Worm (Caenorhabditis elegans): ENCODE results near the gene fut-4.
A peak's percentile ranks its signal among the peaks of the same experiment; 100 is the strongest.

The fut-4 gene

DNA sequence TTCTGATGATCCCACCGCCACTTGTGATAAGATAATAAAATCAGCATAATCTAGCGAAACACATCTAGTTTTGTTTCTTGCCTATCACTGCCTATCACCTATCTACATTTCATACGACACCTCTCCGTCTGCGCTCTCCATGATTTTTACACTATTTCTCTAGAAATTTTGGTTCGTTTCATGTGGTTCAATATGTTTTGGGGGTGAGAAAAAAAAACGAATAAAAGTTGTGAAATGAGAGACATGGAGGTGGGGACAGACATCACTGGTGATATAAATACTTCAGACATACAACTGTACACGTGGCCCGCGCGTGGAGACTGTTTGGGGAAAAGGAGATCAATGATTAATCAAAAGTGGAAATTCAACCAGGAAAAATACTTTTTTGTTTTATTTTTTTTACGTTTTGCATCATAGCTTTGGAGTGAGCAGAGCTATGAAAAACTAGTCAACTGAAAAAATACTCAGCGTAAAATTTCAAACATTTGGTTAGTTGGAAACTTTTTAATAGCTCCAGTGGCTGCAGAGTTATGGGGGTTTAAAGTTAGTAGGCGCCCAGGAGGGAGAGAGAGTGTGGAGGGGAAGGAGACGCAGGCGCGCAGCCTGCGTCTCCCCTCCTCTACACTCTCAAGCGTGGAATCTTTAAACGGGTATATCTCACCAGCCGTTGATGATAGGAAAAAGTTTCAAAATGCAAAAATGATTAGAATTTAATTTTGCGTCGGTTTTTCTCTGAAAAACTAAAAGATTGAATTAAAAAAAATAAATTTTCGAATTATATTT is 19.3 kb downstream of the fut-4 start (continued):
- TF ChIP-seq D1046.2 (GFP tag; IDR thresholded peaks at IDR 0.05) (no peak), F26F4.8 (GFP tag; conservative IDR thresholded peaks at IDR 0.05) (no peak), unc-62 (GFP tag; optimal IDR thresholded peaks at IDR 0.05 in 1 of 2) (peak in 1 of 2 experiments; percentile 70), unc-62 (tag; optimal IDR thresholded peaks at IDR 0.05) (no peak), ces-1 (GFP tag; optimal IDR thresholded peaks at IDR 0.05) (no peak), T26A8.4 (GFP tag; IDR thresholded peaks at IDR 0.05) (no peak), Y48G9A.11 (GFP tag; IDR thresholded peaks at IDR 0.05) (no peak), nhr-102 (tag; optimal IDR thresholded peaks at IDR 0.05) (peak; percentile 40), lin-1 (GFP tag; IDR thresholded peaks at IDR 0.05) (no peak), mdt-29 (GFP tag; IDR thresholded peaks at IDR 0.05) (no peak), ztf-11 (tag; optimal IDR thresholded peaks at IDR 0.05) (no peak), T20F7.1 (GFP tag; optimal IDR thresholded peaks at IDR 0.05) (no peak), rbr-2 (tag; optimal IDR thresholded peaks at IDR 0.05) (no peak), zip-2 (tag; optimal IDR thresholded peaks at IDR 0.05) (no peak), zfp-3 (GFP tag; conservative IDR thresholded peaks at IDR 0.05) (no peak), ceh-82 (tag; optimal IDR thresholded peaks at IDR 0.05) (no peak), aha-1 (tag) (no peak), attf-4 (tag; optimal IDR thresholded peaks at IDR 0.05) (no peak), arid-1 (GFP tag; conservative IDR thresholded peaks at IDR 0.05) (no peak), set-16 (GFP tag; IDR thresholded peaks at IDR 0.05) (no peak), nhr-237 (tag; optimal IDR thresholded peaks at IDR 0.05) (no peak), ceh-28 (tag; optimal IDR thresholded peaks at IDR 0.05) (no peak), nhr-28 (tag; optimal IDR thresholded peaks at IDR 0.05) (peak; percentile 63), cey-2 (tag; optimal IDR thresholded peaks at IDR 0.05; ENCODE audit: borderline replicate concordance, insufficient read depth) (peak; percentile 3), pqm-1 (tag; optimal IDR thresholded peaks at IDR 0.05) (peak; percentile 82), spr-1 (tag; optimal IDR thresholded peaks at IDR 0.05) (no peak), nhr-41 (GFP tag; IDR thresholded peaks at IDR 0.05) (no peak), tra-1 (GFP tag; IDR thresholded peaks at IDR 0.05) (no peak), zip-11 (GFP tag; IDR thresholded peaks at IDR 0.05) (no peak), dve-1 (tag; optimal IDR thresholded peaks at IDR 0.05; ENCODE audit: insufficient read depth) (peak; percentile 64), dmd-6 (GFP tag; IDR thresholded peaks at IDR 0.05) (peak; percentile 68), daf-8 (GFP tag; IDR thresholded peaks at IDR 0.05) (no peak), F10B5.3 (tag; optimal IDR thresholded peaks at IDR 0.05) (no peak), mes-2 (tag; optimal IDR thresholded peaks at IDR 0.05; ENCODE audit: poor library complexity, severe bottlenecking) (no peak), F37D6.2 (tag; optimal IDR thresholded peaks at IDR 0.05) (no peak), ama-1 (optimal IDR thresholded peaks at IDR 0.05) (no peak), lin-15B (tag; optimal IDR thresholded peaks at IDR 0.05) (no peak), madf-9 (GFP tag; conservative IDR thresholded peaks at IDR 0.05) (no peak), daf-12 (tag; optimal IDR thresholded peaks at IDR 0.05) (no peak), mxl-3 (GFP tag; optimal IDR thresholded peaks at IDR 0.05) (peak; percentile 70), ZK546.5 (tag; optimal IDR thresholded peaks at IDR 0.05) (no peak), mxl-2 (GFP tag; conservative IDR thresholded peaks at IDR 0.05) (peak; percentile 66; the same call in 1 of the 2 replicates), nhr-10 (tag; optimal IDR thresholded peaks at IDR 0.05) (no peak), lim-7 (GFP tag; IDR thresholded peaks at IDR 0.05) (no peak), vab-7 (GFP tag; IDR thresholded peaks at IDR 0.05) (no peak), pha-4 (GFP tag; IDR thresholded peaks at IDR 0.05) (0 out of 2 replicates have a peak, but pooled peaks have one; percentile 7), pha-4 (tag; optimal IDR thresholded peaks at IDR 0.05) (no peak), ZK337.2 (GFP tag; IDR thresholded peaks at IDR 0.05) (no peak), jun-1 (tag; optimal IDR thresholded peaks at IDR 0.05) (no peak), dpl-1 (GFP tag; optimal IDR thresholded peaks at IDR 0.05) (no peak), nhr-11 (tag; optimal IDR thresholded peaks at IDR 0.05) (no peak)
